Worm (Caenorhabditis elegans) whole organism, L4 larva: ENCODE data around the gene zfp-2.

Experiments
- D1046.2 ChIP-seq: fragments of 200-800 bp; sonication (Bioruptor generic); IDR thresholded peaks from 2 replicates; pipeline ENCODE4 v1.3.6; 2022; ENCODE audit warnings: missing genetic modification characterization, missing compliant biosample characterization
- F44E2.7 ChIP-seq: fragments of 200-800 bp; sonication (Bioruptor generic); IDR thresholded peaks from 2 replicates; pipeline ENCODE4 v2.1.2; 2022; ENCODE audit warnings: missing genetic modification characterization, missing compliant biosample characterization
- F49E8.2 ChIP-seq: sonication (generic microtip); optimal IDR thresholded peaks from 2 replicates; lab custom pipeline; 2016; ENCODE audit warnings: missing compliant biosample characterization, mild to moderate bottlenecking, missing genetic modification characterization, borderline replicate concordance
- T20F7.1 ChIP-seq: fragments of 200-800 bp; sonication (Bioruptor generic); optimal IDR thresholded peaks from 2 replicates; lab custom pipeline; 2018; ENCODE audit warnings: mild to moderate bottlenecking, missing genetic modification characterization, missing compliant biosample characterization
- Y105C5A.15 ChIP-seq: fragments of 200-800 bp; sonication (Bioruptor generic); IDR thresholded peaks from 2 replicates; pipeline ENCODE4 v1.3.6; 2022; ENCODE audit warnings: missing genetic modification characterization, missing compliant biosample characterization
- Y48G9A.11 ChIP-seq: fragments of 200-800 bp; sonication (Bioruptor generic); IDR thresholded peaks from 2 replicates; pipeline ENCODE4 v1.3.6; 2022; ENCODE audit warnings: missing genetic modification reagents, missing genetic modification characterization, missing compliant biosample characterization
- Y5F2A.4 ChIP-seq: fragments of 200-800 bp; sonication (Bioruptor generic); optimal IDR thresholded peaks from 2 replicates; lab custom pipeline; 2018; ENCODE audit warnings: mild to moderate bottlenecking, missing genetic modification characterization, missing compliant biosample characterization
- Y75B8A.6 ChIP-seq: fragments of 200-800 bp; sonication (Bioruptor generic); IDR thresholded peaks from 2 replicates; pipeline ENCODE4 v1.3.6; 2022; ENCODE audit warnings: missing genetic modification reagents, missing genetic modification characterization, missing compliant biosample characterization
- ZK337.2 ChIP-seq: fragments of 200-800 bp; sonication (Bioruptor generic); IDR thresholded peaks from 2 replicates; pipeline ENCODE4 v1.3.6; 2022; ENCODE audit warnings: missing genetic modification reagents, missing genetic modification characterization, missing compliant biosample characterization
- ZK546.5 ChIP-seq, 2 experiments: sonication (generic microtip); optimal IDR thresholded peaks; 2 replicates each; lab custom pipeline; 2017; ENCODE audit warnings: missing biosample characterization in 2 of 2, missing genetic modification characterization in 2 of 2
- aha-1 ChIP-seq: fragments of 150-350 bp; peaks from one replicate; lab custom pipeline; 2014; ENCODE audit warnings: missing biosample characterization, missing genetic modification characterization
- ama-1 ChIP-seq: fragments of 150-350 bp; optimal IDR thresholded peaks from 2 replicates; lab custom pipeline; 2014; ENCODE audit warnings: inconsistent platforms, mixed read lengths
- ceh-32 ChIP-seq: sonication (generic microtip); optimal IDR thresholded peaks from 2 replicates; lab custom pipeline; 2016; ENCODE audit warnings: mild to moderate bottlenecking, missing genetic modification characterization, missing compliant biosample characterization; ENCODE audit not compliant: poor library complexity
- ces-1 ChIP-seq: fragments of 150-350 bp; sonication (generic microtip); optimal IDR thresholded peaks from 4 replicates; lab custom pipeline; 2014; ENCODE audit warnings: missing biosample characterization, missing genetic modification reagents, missing genetic modification characterization
- cey-2 ChIP-seq: sonication (generic microtip); optimal IDR thresholded peaks from 3 replicates; lab custom pipeline; 2017; ENCODE audit warnings: missing genetic modification characterization, mild to moderate bottlenecking, missing compliant biosample characterization, antibody characterized with exemption, borderline replicate concordance; ENCODE audit not compliant: insufficient read depth
- daf-12 ChIP-seq: fragments of 150-350 bp; optimal IDR thresholded peaks from 2 replicates; lab custom pipeline; 2014; ENCODE audit warnings: missing biosample characterization, missing genetic modification reagents, missing genetic modification characterization
- daf-16 ChIP-seq, 3 experiments: sonication (generic microtip); optimal IDR thresholded peaks; 2 replicates each; lab custom pipeline; 2016 to 2017; ENCODE audit warnings: missing genetic modification characterization in 3 of 3, missing genetic modification reagents in 3 of 3, mild to moderate bottlenecking in 2 of 3, missing compliant biosample characterization in 2 of 3, missing biosample characterization in 1 of 3, moderate library complexity in 1 of 3
- daf-19 ChIP-seq: fragments of 200-800 bp; sonication (Bioruptor generic); conservative IDR thresholded peaks from 2 replicates; pipeline ENCODE4 v1.3.6; 2022; ENCODE audit warnings: missing genetic modification characterization, missing compliant biosample characterization
- dmd-6 ChIP-seq: fragments of 200-800 bp; sonication (Bioruptor generic); IDR thresholded peaks from 2 replicates; pipeline ENCODE4 v1.3.6; 2022; ENCODE audit warnings: missing genetic modification reagents, missing genetic modification characterization, missing compliant biosample characterization
- dpl-1 ChIP-seq: fragments of 150-350 bp; optimal IDR thresholded peaks from 2 replicates; lab custom pipeline; 2014; ENCODE audit warnings: missing biosample characterization, missing genetic modification reagents, missing genetic modification characterization
- dve-1 ChIP-seq: sonication (generic microtip); optimal IDR thresholded peaks from 2 replicates; lab custom pipeline; 2017; ENCODE audit warnings: antibody characterized with exemption, mild to moderate bottlenecking, missing genetic modification characterization, missing compliant biosample characterization; ENCODE audit not compliant: insufficient read depth
- fkh-10 ChIP-seq: fragments of 150-350 bp; optimal IDR thresholded peaks from 2 replicates; lab custom pipeline; 2014; ENCODE audit warnings: missing biosample characterization, missing genetic modification reagents, missing genetic modification characterization
- fos-1 ChIP-seq: fragments of 150-350 bp; optimal IDR thresholded peaks from 2 replicates; lab custom pipeline; 2014; ENCODE audit warnings: missing biosample characterization, missing genetic modification characterization
- hlh-11 ChIP-seq: fragments of 200-800 bp; sonication (Bioruptor generic); optimal IDR thresholded peaks from 2 replicates; lab custom pipeline; 2018; ENCODE audit warnings: mild to moderate bottlenecking, missing genetic modification characterization, missing compliant biosample characterization
- hlh-30 ChIP-seq: sonication (generic microtip); optimal IDR thresholded peaks from 2 replicates; lab custom pipeline; 2017; ENCODE audit warnings: antibody characterized with exemption, mild to moderate bottlenecking, missing genetic modification characterization, missing compliant biosample characterization; ENCODE audit not compliant: insufficient read depth
- lim-7 ChIP-seq: fragments of 200-800 bp; sonication (Bioruptor generic); IDR thresholded peaks from 2 replicates; pipeline ENCODE4 v1.3.6; 2022; ENCODE audit warnings: missing genetic modification characterization, missing compliant biosample characterization
- lin-1 ChIP-seq: fragments of 200-800 bp; sonication (Bioruptor generic); IDR thresholded peaks from 2 replicates; pipeline ENCODE4 v1.3.6; 2022; ENCODE audit warnings: missing genetic modification reagents, missing genetic modification characterization, missing compliant biosample characterization
- lin-38 ChIP-seq: fragments of 200-800 bp; sonication (Bioruptor generic); IDR thresholded peaks from 2 replicates; pipeline ENCODE4 v1.3.6; 2022; ENCODE audit warnings: missing genetic modification reagents, missing genetic modification characterization, missing compliant biosample characterization
- lin-39 ChIP-seq: fragments of 150-350 bp; optimal IDR thresholded peaks from 2 replicates; lab custom pipeline; 2014; ENCODE audit warnings: missing biosample characterization, missing genetic modification reagents, missing genetic modification characterization
- lir-3 ChIP-seq: sonication (generic microtip); optimal IDR thresholded peaks from 2 replicates; lab custom pipeline; 2016; ENCODE audit warnings: mild to moderate bottlenecking, missing genetic modification characterization, missing compliant biosample characterization
- madf-5 ChIP-seq, 2 experiments: fragments of 200-800 bp; sonication (Bioruptor generic); IDR thresholded peaks; 2 replicates each; pipeline ENCODE4 v1.3.6; 2022; ENCODE audit warnings: missing compliant biosample characterization in 2 of 2, missing genetic modification characterization in 2 of 2
- madf-9 ChIP-seq: fragments of 200-800 bp; sonication (Bioruptor generic); conservative IDR thresholded peaks from 2 replicates; pipeline ENCODE4 v1.3.6; 2022; ENCODE audit warnings: missing genetic modification reagents, missing genetic modification characterization, missing compliant biosample characterization
- mdt-29 ChIP-seq: fragments of 200-800 bp; sonication (Bioruptor generic); IDR thresholded peaks from 2 replicates; pipeline ENCODE4 v1.3.6; 2022; ENCODE audit warnings: missing genetic modification reagents, missing genetic modification characterization, missing compliant biosample characterization
- mes-2 ChIP-seq: sonication (generic microtip); optimal IDR thresholded peaks from 2 replicates; lab custom pipeline; 2016; ENCODE audit warnings: missing genotype, mild to moderate bottlenecking, missing genetic modification characterization, missing compliant biosample characterization; ENCODE audit not compliant: poor library complexity, severe bottlenecking
- mxl-3 ChIP-seq: fragments of 200-800 bp; sonication (Bioruptor generic); optimal IDR thresholded peaks from 2 replicates; lab custom pipeline; 2018; ENCODE audit warnings: mild to moderate bottlenecking, missing genetic modification characterization, missing compliant biosample characterization
- nhr-10 ChIP-seq: fragments of 150-350 bp; optimal IDR thresholded peaks from 2 replicates; lab custom pipeline; 2014; ENCODE audit warnings: missing biosample characterization, missing genetic modification characterization
- nhr-76 ChIP-seq: fragments of 150-350 bp; optimal IDR thresholded peaks from 2 replicates; lab custom pipeline; 2014; ENCODE audit warnings: missing biosample characterization, missing genetic modification characterization
- php-3 ChIP-seq: fragments of 200-800 bp; sonication (Bioruptor generic); IDR thresholded peaks from 2 replicates; pipeline ENCODE4 v1.3.6; 2022; ENCODE audit warnings: missing genetic modification reagents, missing genetic modification characterization, missing compliant biosample characterization
- rbr-2 ChIP-seq: sonication (generic microtip); optimal IDR thresholded peaks from 2 replicates; lab custom pipeline; 2016; ENCODE audit warnings: missing genotype, missing genetic modification characterization, missing compliant biosample characterization
- saeg-2 ChIP-seq: fragments of 200-800 bp; sonication (Bioruptor generic); IDR thresholded peaks from 2 replicates; pipeline ENCODE4 v1.3.6; 2022; ENCODE audit warnings: missing genetic modification reagents, missing genetic modification characterization, missing compliant biosample characterization
- sdz-12 ChIP-seq: fragments of 200-800 bp; sonication (Bioruptor generic); optimal IDR thresholded peaks from 2 replicates; lab custom pipeline; 2018; ENCODE audit warnings: mild to moderate bottlenecking, missing genetic modification characterization, missing compliant biosample characterization
- set-16 ChIP-seq: fragments of 200-800 bp; sonication (Bioruptor generic); IDR thresholded peaks from 2 replicates; pipeline ENCODE4 v1.3.6; 2022; ENCODE audit warnings: missing genetic modification reagents, missing genetic modification characterization, missing compliant biosample characterization
- spr-1 ChIP-seq: sonication (generic microtip); optimal IDR thresholded peaks from 2 replicates; lab custom pipeline; 2016; ENCODE audit warnings: mild to moderate bottlenecking, missing genetic modification characterization, missing compliant biosample characterization
- tra-1 ChIP-seq: fragments of 200-800 bp; sonication (Bioruptor generic); IDR thresholded peaks from 2 replicates; pipeline ENCODE4 v1.3.6; 2022; ENCODE audit warnings: missing genetic modification reagents, missing genetic modification characterization, missing compliant biosample characterization
- unc-39 ChIP-seq: sonication (generic microtip); optimal IDR thresholded peaks from 2 replicates; lab custom pipeline; 2017; ENCODE audit warnings: missing biosample characterization, missing genetic modification characterization
- unc-62 ChIP-seq, 3 experiments: fragments of 150-350 bp in 1 of 3; sonication (generic microtip); optimal IDR thresholded peaks in 2 of 3; peaks in 1 of 3; 1 replicate in 1 of 3; 2 replicates in 2 of 3; lab custom pipeline; 2014 to 2017; ENCODE audit warnings: missing biosample characterization in 3 of 3, missing genetic modification characterization in 3 of 3, missing genetic modification reagents in 3 of 3, missing genotype in 1 of 3
- zfp-3 ChIP-seq: fragments of 200-800 bp; sonication (Bioruptor generic); conservative IDR thresholded peaks from 2 replicates; pipeline ENCODE4 v1.3.6; 2022; ENCODE audit warnings: missing genetic modification reagents, missing genetic modification characterization, missing compliant biosample characterization
- ztf-7 ChIP-seq: fragments of 150-350 bp; optimal IDR thresholded peaks from 2 replicates; lab custom pipeline; 2014; ENCODE audit warnings: missing biosample characterization, missing genetic modification characterization

zfp-2 gene

ce11 chrII:9566045-9566444 is 8.6 kb downstream of the zfp-2 start (continued):
- TF ChIP-seq cey-2 (tag; lab: Kevin White, UChicago) (no peak), D1046.2 (peak; percentile 85), saeg-2 (GFP tag; lab: Robert Waterston, UW) (0 out of 2 replicates have a peak, but pooled peaks have one; percentile 46), fkh-10 (GFP tag; lab: Kevin White, UChicago) (no peak), madf-9 (GFP tag; lab: Robert Waterston, UW) (peak; percentile 80), nhr-76 (tag; lab: Kevin White, UChicago) (no peak), T20F7.1 (GFP tag; lab: Kevin White, UChicago) (peak; percentile 78), dve-1 (tag; lab: Kevin White, UChicago) (peak; percentile 41), aha-1 (tag; lab: Kevin White, UChicago) (peak; percentile 98), madf-5 (GFP tag; IDR thresholded peaks at IDR 0.05; lab: Robert Waterston, UW) (peak; percentile 91 to 93), php-3 (GFP tag; lab: Robert Waterston, UW) (peak; percentile 69; the same call in 1 of the 2 replicates), dmd-6 (GFP tag; lab: Robert Waterston, UW) (peak; percentile 67), lin-1 (GFP tag; lab: Robert Waterston, UW) (peak; percentile 83), lin-39 (no peak), lir-3 (no peak), F49E8.2 (tag; lab: Kevin White, UChicago) (peak; percentile 1), daf-12 (tag; lab: Kevin White, UChicago) (no peak), Y75B8A.6 (peak; percentile 72; the same call in 1 of the 2 replicates), ces-1 (GFP tag; lab: Kevin White, UChicago) (no peak), Y48G9A.11 (peak; percentile 90), set-16 (GFP tag; lab: Robert Waterston, UW) (peak; percentile 20; the same call in 1 of the 2 replicates), zfp-3 (GFP tag; lab: Robert Waterston, UW) (peak; percentile 49; the same call in 1 of the 2 replicates), Y5F2A.4 (GFP tag; lab: Kevin White, UChicago) (no peak), ztf-7 (tag; lab: Kevin White, UChicago) (peak; percentile 29), rbr-2 (tag; lab: Kevin White, UChicago) (peak; percentile 50), mes-2 (peak; percentile 73), ceh-32 (tag; lab: Kevin White, UChicago) (no peak), ZK546.5 (tag; optimal IDR thresholded peaks at IDR 0.05; lab: Kevin White, UChicago) (no peak), F44E2.7 (GFP tag; lab: Robert Waterston, UW) (peak; percentile 85; the same call in 1 of the 2 replicates), spr-1 (peak; percentile 70), dpl-1 (GFP tag; lab: Kevin White, UChicago) (peak; percentile 20), lin-38 (GFP tag; lab: Robert Waterston, UW) (peak; percentile 74), fos-1 (tag; lab: Kevin White, UChicago) (no peak), unc-39 (tag; lab: Kevin White, UChicago) (no peak), hlh-11 (tag; lab: Kevin White, UChicago) (peak; percentile 72), Y105C5A.15 (GFP tag; lab: Robert Waterston, UW) (peak; percentile 79; the same call in 1 of the 2 replicates), unc-62 (GFP tag; optimal IDR thresholded peaks at IDR 0.05 in 1 of 2; lab: Kevin White, UChicago) (no peak), unc-62 (tag; optimal IDR thresholded peaks at IDR 0.05; lab: Kevin White, UChicago) (no peak), tra-1 (GFP tag; lab: Robert Waterston, UW) (peak; percentile 91), ama-1 (lab: Kevin White, UChicago) (no peak), ZK337.2 (GFP tag; lab: Robert Waterston, UW) (peak; percentile 70), nhr-10 (tag; lab: Kevin White, UChicago) (no peak), mdt-29 (GFP tag; lab: Robert Waterston, UW) (peak; percentile 68; the same call in 1 of the 2 replicates), daf-19 (GFP tag; lab: Robert Waterston, UW) (no peak), daf-16 (GFP tag; optimal IDR thresholded peaks at IDR 0.05; lab: Kevin White, UChicago) (peak in 1 of 2 experiments; percentile 79), daf-16 (tag; optimal IDR thresholded peaks at IDR 0.05; lab: Kevin White, UChicago) (peak; percentile 45), sdz-12 (peak; percentile 69), mxl-3 (GFP tag; lab: Kevin White, UChicago) (peak; percentile 64), lim-7 (GFP tag; lab: Robert Waterston, UW) (peak; percentile 97), hlh-30 (tag; lab: Kevin White, UChicago) (peak; percentile 54)
